Fruit fly (Drosophila melanogaster): ENCODE results near the gene CG3862.

dm6 chr2L:849787-850512 is 24.3 kb upstream of the CG3862 start:
- TF ChIP-seq Myc (optimal IDR thresholded peaks at IDR 0.05) (no peak), h (optimal IDR thresholded peaks at IDR 0.05) (no peak), insv (optimal IDR thresholded peaks at IDR 0.05) (no peak), Sin3A (optimal IDR thresholded peaks at IDR 0.05) (no peak), psq (optimal IDR thresholded peaks at IDR 0.05) (no peak), ttk (optimal IDR thresholded peaks at IDR 0.05) (peak; percentile 97)
